Fruit fly (Drosophila melanogaster): ENCODE data around the gene CG2614.

Gene CG2614

dm6 chr2L:20656110-20656509, at the start of gene CG2614, which contains the start of gene brun:
Gene CG2614, plus strand, starts transcription at chr2L:20656426.
Gene brun, minus strand, starts transcription at chr2L:20656178.
- no peak for TF ChIP-seq rn (GFP tag; IDR thresholded peaks at IDR 0.05)
- no peak for TF ChIP-seq gl (tag; optimal IDR thresholded peaks at IDR 0.05)
- TF ChIP-seq CG9948 (tag; optimal IDR thresholded peaks at IDR 0.05), result no peak
- no peak for TF ChIP-seq CG8159 (tag; optimal IDR thresholded peaks at IDR 0.05)
- no peak for TF ChIP-seq Pif1A (GFP tag; optimal IDR thresholded peaks at IDR 0.05)
- TF ChIP-seq Snoo (tag; optimal IDR thresholded peaks at IDR 0.05), result no peak
- no peak for TF ChIP-seq Pif1B (GFP tag; optimal IDR thresholded peaks at IDR 0.05)
- peak; percentile 45 for TF ChIP-seq Ets98B (GFP tag; IDR thresholded peaks at IDR 0.05)
- TF ChIP-seq CG12605 (GFP tag; IDR thresholded peaks at IDR 0.05), result no peak
- no peak for TF ChIP-seq CG4496 (GFP tag; IDR thresholded peaks at IDR 0.05)
- no peak for TF ChIP-seq D1 (tag; optimal IDR thresholded peaks at IDR 0.05)
- TF ChIP-seq CG17806 (tag; optimal IDR thresholded peaks at IDR 0.05), result peak; percentile 22
- TF ChIP-seq CG14655 (GFP tag; optimal IDR thresholded peaks at IDR 0.05), result no peak
- no peak for TF ChIP-seq CG8301 (tag; optimal IDR thresholded peaks at IDR 0.05)
- peak; percentile 79 for TF ChIP-seq EcR (GFP tag; optimal IDR thresholded peaks at IDR 0.05)
- TF ChIP-seq CG34367 (tag; optimal IDR thresholded peaks at IDR 0.05), result no peak
- peak; percentile 8; the same call in 1 of the 3 replicates for TF ChIP-seq fd96Ca (GFP tag; IDR thresholded peaks at IDR 0.05)
- peak; percentile 37 for TF ChIP-seq CG15710 (tag; optimal IDR thresholded peaks at IDR 0.05)
- peak; percentile 60 for TF ChIP-seq CG32121 (GFP tag; IDR thresholded peaks at IDR 0.05)

DNA sequence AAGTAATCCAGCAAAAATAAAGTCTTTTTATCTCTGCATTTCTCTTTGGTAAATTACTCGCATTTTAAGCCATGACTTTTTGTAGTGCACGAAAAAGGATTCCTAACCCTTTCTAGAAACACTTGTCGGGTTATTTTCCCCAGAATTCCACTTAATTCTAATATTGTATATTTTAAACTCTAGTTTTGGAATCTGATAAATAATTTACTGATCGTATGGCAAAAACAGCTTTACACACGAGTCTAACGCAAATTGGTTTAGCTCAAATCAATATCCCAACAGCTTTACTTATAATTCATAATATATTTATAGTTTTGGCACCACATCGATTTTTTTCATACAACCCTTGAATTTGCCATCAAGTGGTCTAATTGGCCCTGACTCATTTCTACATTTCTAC, 42.0 kb upstream of the CG2614 start, which contains the start of gene CG15475:
TSS of gene CG15475 (plus strand) at position 301 of the 400 bp plus-strand sequence.
- TF ChIP-seq CG9948 (tag; optimal IDR thresholded peaks at IDR 0.05), result no peak
- no peak for TF ChIP-seq CG32121 (GFP tag; IDR thresholded peaks at IDR 0.05)
- TF ChIP-seq Ets98B (GFP tag; IDR thresholded peaks at IDR 0.05), result no peak
- TF ChIP-seq CG15710 (tag; optimal IDR thresholded peaks at IDR 0.05), result no peak
- TF ChIP-seq CG14655 (GFP tag; optimal IDR thresholded peaks at IDR 0.05), result no peak
- TF ChIP-seq Snoo (tag; optimal IDR thresholded peaks at IDR 0.05), result no peak

dm6 chr2L:20634215-20634614, 22.0 kb upstream of the CG2614 start, which contains the start of gene CG17472:
Gene CG17472, plus strand, starts transcription at chr2L:20634515.
- TF ChIP-seq Pif1A (GFP tag; optimal IDR thresholded peaks at IDR 0.05) (no peak), Pif1B (GFP tag; optimal IDR thresholded peaks at IDR 0.05) (no peak), CG15710 (tag; optimal IDR thresholded peaks at IDR 0.05) (no peak), rn (GFP tag; IDR thresholded peaks at IDR 0.05) (no peak), CG14655 (GFP tag; optimal IDR thresholded peaks at IDR 0.05) (no peak), CG8301 (tag; optimal IDR thresholded peaks at IDR 0.05) (no peak), fd96Ca (GFP tag; IDR thresholded peaks at IDR 0.05) (no peak), CG17806 (tag; optimal IDR thresholded peaks at IDR 0.05) (no peak), gl (tag; optimal IDR thresholded peaks at IDR 0.05) (no peak)

dm6 chr2L:20638413-20638812, 17.8 kb upstream of the CG2614 start:
- TF ChIP-seq gl (tag; optimal IDR thresholded peaks at IDR 0.05), result no peak
- no peak for TF ChIP-seq CG32121 (GFP tag; IDR thresholded peaks at IDR 0.05)
- 0 out of 2 replicates have a peak, but pooled peaks have one; percentile 19 for TF ChIP-seq Ets98B (GFP tag; IDR thresholded peaks at IDR 0.05)
- TF ChIP-seq CG4496 (GFP tag; IDR thresholded peaks at IDR 0.05), result peak; percentile 82; the same call in 2 of the 3 replicates
- TF ChIP-seq CG8159 (tag; optimal IDR thresholded peaks at IDR 0.05), result peak; percentile 11

- no peak for TF ChIP-seq CG14655 (GFP tag; optimal IDR thresholded peaks at IDR 0.05)
- TF ChIP-seq CG17806 (tag; optimal IDR thresholded peaks at IDR 0.05), result no peak
- no peak for TF ChIP-seq D1 (tag; optimal IDR thresholded peaks at IDR 0.05)
- TF ChIP-seq CG8301 (tag; optimal IDR thresholded peaks at IDR 0.05), result no peak
- no peak for TF ChIP-seq CG32121 (GFP tag; IDR thresholded peaks at IDR 0.05)
- TF ChIP-seq Ets98B (GFP tag; IDR thresholded peaks at IDR 0.05), result no peak
- no peak for TF ChIP-seq fd96Ca (GFP tag; IDR thresholded peaks at IDR 0.05)
- no peak for TF ChIP-seq Pif1A (GFP tag; optimal IDR thresholded peaks at IDR 0.05)
- no peak for TF ChIP-seq CG9948 (tag; optimal IDR thresholded peaks at IDR 0.05)
- TF ChIP-seq Pif1B (GFP tag; optimal IDR thresholded peaks at IDR 0.05), result no peak
- no peak for TF ChIP-seq gl (tag; optimal IDR thresholded peaks at IDR 0.05)
- no peak for TF ChIP-seq CG4496 (GFP tag; IDR thresholded peaks at IDR 0.05)
- no peak for TF ChIP-seq CG8159 (tag; optimal IDR thresholded peaks at IDR 0.05)
- TF ChIP-seq rn (GFP tag; IDR thresholded peaks at IDR 0.05), result no peak
Observed at dm6 chr2L:20639821-20640220, 16.4 kb upstream of the CG2614 start, which contains the start of gene CG31680. Gene CG31680, plus strand, starts transcription at chr2L:20640121.

dm6 chr2L:20640617-20641016, 15.6 kb upstream of the CG2614 start, which contains the start of gene Sfp38D:
Gene Sfp38D, plus strand, starts transcription at chr2L:20640917.
- TF ChIP-seq CG14655 (GFP tag; optimal IDR thresholded peaks at IDR 0.05) (no peak), CG12605 (GFP tag; IDR thresholded peaks at IDR 0.05) (no peak), CG10348 (GFP tag; IDR thresholded peaks at IDR 0.05) (no peak), CG13204 (GFP tag; optimal IDR thresholded peaks at IDR 0.05) (no peak), Ets98B (GFP tag; IDR thresholded peaks at IDR 0.05) (no peak), rn (GFP tag; IDR thresholded peaks at IDR 0.05) (no peak), Snoo (tag; optimal IDR thresholded peaks at IDR 0.05) (no peak), gl (tag; optimal IDR thresholded peaks at IDR 0.05) (no peak), CG8159 (tag; optimal IDR thresholded peaks at IDR 0.05) (no peak), CG8301 (tag; optimal IDR thresholded peaks at IDR 0.05) (no peak), EcR (GFP tag; optimal IDR thresholded peaks at IDR 0.05) (no peak), D1 (tag; optimal IDR thresholded peaks at IDR 0.05) (no peak), Pif1A (GFP tag; optimal IDR thresholded peaks at IDR 0.05) (no peak)

- no peak for TF ChIP-seq CG8159 (tag; optimal IDR thresholded peaks at IDR 0.05)
- TF ChIP-seq CG17806 (tag; optimal IDR thresholded peaks at IDR 0.05), result no peak
- no peak for TF ChIP-seq rn (GFP tag; IDR thresholded peaks at IDR 0.05)
- TF ChIP-seq CG32121 (GFP tag; IDR thresholded peaks at IDR 0.05), result no peak
- TF ChIP-seq CG8301 (tag; optimal IDR thresholded peaks at IDR 0.05), result no peak
- no peak for TF ChIP-seq CG9948 (tag; optimal IDR thresholded peaks at IDR 0.05)
- TF ChIP-seq EcR (GFP tag; optimal IDR thresholded peaks at IDR 0.05), result no peak
- TF ChIP-seq CG12605 (GFP tag; IDR thresholded peaks at IDR 0.05), result no peak
- TF ChIP-seq CG13204 (GFP tag; optimal IDR thresholded peaks at IDR 0.05), result no peak
- TF ChIP-seq Pif1A (GFP tag; optimal IDR thresholded peaks at IDR 0.05), result no peak
- no peak for TF ChIP-seq fd96Ca (GFP tag; IDR thresholded peaks at IDR 0.05)
- no peak for TF ChIP-seq Pif1B (GFP tag; optimal IDR thresholded peaks at IDR 0.05)
- no peak for TF ChIP-seq CG34367 (tag; optimal IDR thresholded peaks at IDR 0.05)
Observed at dm6 chr2L:20643144-20643543, 13.1 kb upstream of the CG2614 start, which contains the start of gene CG17470. Gene CG17470, minus strand, starts transcription at chr2L:20643244.

Measured in whole organism, pupa.